Worm (Caenorhabditis elegans) whole organism, L2 larva: ENCODE results near the gene F35E8.1.

ENCODE experiments used
- F13H6.1 ChIP-seq: sonication (generic microtip); optimal IDR thresholded peaks from 2 replicates; lab custom pipeline; 2016; ENCODE audit warnings: missing genetic modification characterization, missing compliant biosample characterization
- R02D3.7 ChIP-seq: fragments of 150-350 bp; optimal IDR thresholded peaks from 2 replicates; lab custom pipeline; 2014; ENCODE audit warnings: missing biosample characterization, missing genetic modification characterization
- dmd-4 ChIP-seq: sonication (generic microtip); optimal IDR thresholded peaks from 2 replicates; lab custom pipeline; 2017; ENCODE audit warnings: missing biosample characterization, missing genetic modification characterization
- egl-27 ChIP-seq: sonication (generic microtip); optimal IDR thresholded peaks from 3 replicates; lab custom pipeline; 2017; ENCODE audit warnings: missing biosample characterization, missing genetic modification reagents, missing genetic modification characterization
- lin-13 ChIP-seq: fragments of 150-350 bp; optimal IDR thresholded peaks from 2 replicates; lab custom pipeline; 2014; ENCODE audit warnings: missing biosample characterization, missing genetic modification reagents, missing genetic modification characterization
- lsy-2 ChIP-seq, 2 experiments: fragments of 150-350 bp in 1 of 2; sonication (generic microtip) in 1 of 2; optimal IDR thresholded peaks; 2 replicates each; lab custom pipeline; 2014 to 2017; ENCODE audit warnings: missing biosample characterization in 2 of 2, missing genetic modification characterization in 2 of 2
- nhr-25 ChIP-seq: fragments of 150-350 bp; sonication (generic microtip); optimal IDR thresholded peaks from 3 replicates; lab custom pipeline; 2014; ENCODE audit warnings: missing biosample characterization, missing genetic modification characterization
- nhr-77 ChIP-seq: fragments of 150-350 bp; optimal IDR thresholded peaks from 2 replicates; lab custom pipeline; 2014; ENCODE audit warnings: missing biosample characterization, missing genetic modification characterization
- unc-62 ChIP-seq: fragments of 150-350 bp; optimal IDR thresholded peaks from 2 replicates; lab custom pipeline; 2014; ENCODE audit warnings: missing biosample characterization, missing genetic modification reagents, missing genetic modification characterization

DNA sequence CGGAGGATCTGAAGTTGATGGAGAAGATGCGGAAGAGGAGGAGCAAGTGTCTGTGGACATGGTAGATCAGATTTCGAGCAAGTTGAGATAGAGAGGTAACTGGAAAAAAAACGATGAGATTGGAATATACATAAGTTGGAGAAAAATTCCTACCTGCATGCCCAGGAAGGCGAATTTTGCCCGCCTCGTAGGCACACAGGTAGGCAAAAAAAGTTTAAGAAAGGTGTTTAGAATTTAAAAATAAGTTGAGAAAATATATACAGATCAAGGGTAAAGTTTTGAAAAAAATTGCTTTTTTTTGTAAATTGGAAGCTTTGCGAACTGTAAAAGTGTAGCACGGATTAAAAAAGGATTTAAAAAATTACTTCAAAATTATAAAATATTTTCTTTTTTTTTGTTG, 25.9 kb downstream of the F35E8.1 start, which contains the start of gene nhr-84:
- TF ChIP-seq egl-27 (tag; lab: Kevin White, UChicago), result no peak
- no peak for TF ChIP-seq lsy-2 (tag; optimal IDR thresholded peaks at IDR 0.05; lab: Kevin White, UChicago)
- no peak for TF ChIP-seq nhr-77 (tag; lab: Kevin White, UChicago)
- no peak for TF ChIP-seq unc-62 (GFP tag; lab: Kevin White, UChicago)
- no peak for TF ChIP-seq F13H6.1 (tag; lab: Kevin White, UChicago)
- TF ChIP-seq nhr-25 (tag; lab: Kevin White, UChicago), result no peak
- TF ChIP-seq R02D3.7 (tag; lab: Kevin White, UChicago), result no peak
- TF ChIP-seq dmd-4 (tag; lab: Kevin White, UChicago), result no peak
- TF ChIP-seq lin-13 (GFP tag; lab: Kevin White, UChicago), result no peak
